Worm (Caenorhabditis elegans) whole organism, L4/young adult: ENCODE results near the gene gcy-14.

ENCODE experiments used
- W03F9.2 ChIP-seq: fragments of 150-350 bp; optimal IDR thresholded peaks from 2 replicates; lab custom pipeline; 2014; ENCODE audit warnings: missing biosample characterization, missing genetic modification characterization
- dao-5 ChIP-seq: sonication (generic microtip); optimal IDR thresholded peaks from 2 replicates; lab custom pipeline; 2016; ENCODE audit warnings: missing genotype, missing genetic modification characterization, moderate library complexity, missing compliant biosample characterization
- him-1 ChIP-seq: sonication (generic microtip); optimal IDR thresholded peaks from 2 replicates; lab custom pipeline; 2016; ENCODE audit warnings: missing genotype, missing genetic modification reagents, missing genetic modification characterization, missing compliant biosample characterization

Gene gcy-14

ce11 chrV:14875371-14875770, 7.3 kb upstream of the gcy-14 start, which contains the start of gene ZC412.5:
Gene ZC412.5 (minus strand): TSS chrV:14875471.
- no peak for TF ChIP-seq W03F9.2 (tag; lab: Kevin White, UChicago)
- no peak for TF ChIP-seq dao-5 (tag; lab: Kevin White, UChicago)
- no peak for TF ChIP-seq him-1

ce11 chrV:14871365-14871764, 3.3 kb upstream of the gcy-14 start, which contains the start of gene ZC412.3:
Gene ZC412.3 (minus strand): TSS chrV:14871547.
- TF ChIP-seq dao-5 (tag; lab: Kevin White, UChicago) (no peak), him-1 (no peak), W03F9.2 (tag; lab: Kevin White, UChicago) (no peak)

ce11 chrV:14859380-14859779, 8.7 kb downstream of the gcy-14 start:
- TF ChIP-seq W03F9.2 (tag; lab: Kevin White, UChicago) (no peak), dao-5 (tag; lab: Kevin White, UChicago) (no peak), him-1 (no peak)

ce11 chrV:14858503-14858902, 9.6 kb downstream of the gcy-14 start, which contains the start of gene npr-13:
Gene npr-13 (minus strand): TSS chrV:14858603.
- TF ChIP-seq him-1 (no peak), dao-5 (tag; lab: Kevin White, UChicago) (no peak)

- peak; percentile 9 for TF ChIP-seq him-1
- TF ChIP-seq dao-5 (tag; lab: Kevin White, UChicago): no peak
Observed at ce11 chrV:14855626-14856025, 12.5 kb downstream of the gcy-14 start.

ce11 chrV:14854261-14854660, 13.8 kb downstream of the gcy-14 start:
- TF ChIP-seq W03F9.2 (tag; lab: Kevin White, UChicago) (no peak), him-1 (no peak), dao-5 (tag; lab: Kevin White, UChicago) (no peak)

- TF ChIP-seq him-1 (no peak), W03F9.2 (tag; lab: Kevin White, UChicago) (no peak), dao-5 (tag; lab: Kevin White, UChicago) (no peak)
Observed at ce11 chrV:14853739-14854138, 14.3 kb downstream of the gcy-14 start.

- TF ChIP-seq W03F9.2 (tag; lab: Kevin White, UChicago) (no peak), him-1 (no peak), dao-5 (tag; lab: Kevin White, UChicago) (no peak)
Observed at ce11 chrV:14852620-14853019, 15.5 kb downstream of the gcy-14 start.

- TF ChIP-seq W03F9.2 (tag; lab: Kevin White, UChicago): no peak
- no peak for TF ChIP-seq dao-5 (tag; lab: Kevin White, UChicago)
- TF ChIP-seq him-1: no peak
Observed at ce11 chrV:14851972-14852371, 16.1 kb downstream of the gcy-14 start.

ce11 chrV:14851206-14851605, 16.9 kb downstream of the gcy-14 start:
- TF ChIP-seq him-1 (peak; percentile 38), dao-5 (tag; lab: Kevin White, UChicago) (no peak), W03F9.2 (tag; lab: Kevin White, UChicago) (no peak)

- TF ChIP-seq dao-5 (tag; lab: Kevin White, UChicago) (no peak), him-1 (no peak), W03F9.2 (tag; lab: Kevin White, UChicago) (no peak)
Observed at ce11 chrV:14850530-14850929, 17.6 kb downstream of the gcy-14 start.

ce11 chrV:14849628-14850027, 18.5 kb downstream of the gcy-14 start:
- TF ChIP-seq dao-5 (tag; lab: Kevin White, UChicago) (no peak), W03F9.2 (tag; lab: Kevin White, UChicago) (peak; percentile 64)

ce11 chrV:14848510-14849206, 19.4 kb downstream of the gcy-14 start:
- no peak for TF ChIP-seq him-1
- peak; percentile 54 for TF ChIP-seq W03F9.2 (tag; lab: Kevin White, UChicago)
- TF ChIP-seq dao-5 (tag; lab: Kevin White, UChicago): no peak

ce11 chrV:14847291-14847915, 20.7 kb downstream of the gcy-14 start, which contains the start of gene ret-1:
Gene ret-1 (minus strand): TSS chrV:14847413.
- TF ChIP-seq him-1 (no peak), dao-5 (tag; lab: Kevin White, UChicago) (no peak), W03F9.2 (tag; lab: Kevin White, UChicago) (no peak)
